In genomic region chr2L:7049680-7050289, dm6 we compare ENCODE assay signal across 1 fruit fly cellular context.
A peak's percentile ranks its signal among the peaks of the same experiment; 100 is the strongest.
TF ChIP-seq lines count a peak whose summit lies in the region.

No protein-coding gene starts in this region.

TF ChIP-seq in whole organism, embryonic, 481 proteins besides CTCF, POLR2A, EP300 and RAD21 (continued from another document):
- no peak for TF ChIP-seq bbx (GFP tag; IDR thresholded peaks at IDR 0.05; lab: Robert Waterston, UW; ENCODE audit: partially characterized antibody)
- no peak for TF ChIP-seq CG10321 (GFP tag; IDR thresholded peaks at IDR 0.05; lab: Robert Waterston, UW)
- TF ChIP-seq ewg (GFP tag; optimal IDR thresholded peaks at IDR 0.05; lab: Kevin White, UChicago): peak; percentile 61
